Fruit fly (Drosophila melanogaster): Measurements from ENCODE around the gene Alr.

DNA sequence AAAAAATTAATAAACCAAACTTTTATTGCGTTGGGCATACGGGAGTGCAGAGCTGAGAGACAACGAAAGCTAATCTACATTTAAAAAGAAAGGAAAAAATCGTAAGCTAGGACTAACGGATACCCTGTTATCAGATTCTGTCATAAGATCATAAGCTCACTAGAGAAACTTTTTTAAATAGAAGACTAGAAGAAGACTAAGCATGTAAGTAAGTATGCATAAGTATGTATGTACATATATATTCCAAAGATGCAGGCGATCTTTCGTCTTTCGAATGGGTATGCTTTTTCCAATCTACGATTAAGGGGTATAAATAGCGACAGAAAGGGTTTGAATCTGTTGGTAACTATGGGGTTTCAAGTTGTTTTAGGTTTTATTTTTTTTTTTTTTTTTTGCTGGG lies 36.8 kb downstream of the Alr start:
- TF ChIP-seq psq (optimal IDR thresholded peaks at IDR 0.05) = no peak
- TF ChIP-seq insv (optimal IDR thresholded peaks at IDR 0.05) = no peak
- TF ChIP-seq ttk (optimal IDR thresholded peaks at IDR 0.05) = no peak
- no peak for TF ChIP-seq h (optimal IDR thresholded peaks at IDR 0.05)
- no peak for TF ChIP-seq Sin3A (optimal IDR thresholded peaks at IDR 0.05)

Data from Kc167 (cell line).